Fruit fly (Drosophila melanogaster) whole organism, prepupa: ENCODE data around the gene CG12206.
A peak's percentile ranks its signal among the peaks of the same experiment; 100 is the strongest.

Source experiments
- Blimp-1 ChIP-seq: fragments of 200-800 bp; sonication (Bioruptor generic); optimal IDR thresholded peaks from 3 replicates; lab custom pipeline; 2017; ENCODE audit warnings: missing biosample characterization, missing genetic modification characterization, mild to moderate bottlenecking, moderate library complexity, missing genetic modification reagents
- CG10631 ChIP-seq: fragments of 200-800 bp; sonication (Bioruptor generic); optimal IDR thresholded peaks from 2 replicates; lab custom pipeline; 2016; ENCODE audit warnings: missing biosample characterization, missing genetic modification characterization
- CG11294 ChIP-seq: fragments of 200-800 bp; sonication (Bioruptor generic); IDR thresholded peaks from 2 replicates; pipeline ENCODE4 v1.3.6; 2022; ENCODE audit warnings: missing biosample characterization, missing genetic modification characterization
- CG11902 ChIP-seq: fragments of 200-800 bp; sonication (Bioruptor generic); optimal IDR thresholded peaks from 3 replicates; lab custom pipeline; 2016; ENCODE audit warnings: missing biosample characterization, missing genetic modification characterization
- CG15336 ChIP-seq: fragments of 200-800 bp; sonication (Bioruptor generic); IDR thresholded peaks from 2 replicates; pipeline ENCODE4 v1.3.6; 2022; ENCODE audit warnings: missing biosample characterization, missing genetic modification characterization
- CG1621 ChIP-seq: fragments of 200-800 bp; sonication (Bioruptor generic); optimal IDR thresholded peaks from 3 replicates; lab custom pipeline; 2018; ENCODE audit warnings: missing biosample characterization, mild to moderate bottlenecking, missing genetic modification characterization
- CG3032 ChIP-seq: fragments of 200-800 bp; optimal IDR thresholded peaks from 2 replicates; lab custom pipeline; 2019; ENCODE audit warnings: missing biosample characterization, mild to moderate bottlenecking, missing genetic modification characterization, moderate library complexity
- CG31627 ChIP-seq: fragments of 200-800 bp; sonication (Bioruptor generic); optimal IDR thresholded peaks from 3 replicates; lab custom pipeline; 2016; ENCODE audit warnings: missing biosample characterization, missing genetic modification characterization
- CG32006 ChIP-seq: fragments of 200-800 bp; sonication (Bioruptor generic); optimal IDR thresholded peaks from 3 replicates; lab custom pipeline; 2017; ENCODE audit warnings: missing biosample characterization, mild to moderate bottlenecking, missing genetic modification characterization
- CG34406 ChIP-seq: fragments of 200-800 bp; sonication (Bioruptor generic); optimal IDR thresholded peaks from 3 replicates; lab custom pipeline; 2016; ENCODE audit warnings: missing biosample characterization, missing genetic modification characterization
- CG3919 ChIP-seq: fragments of 200-800 bp; sonication (Bioruptor generic); optimal IDR thresholded peaks from 3 replicates; lab custom pipeline; 2016; ENCODE audit warnings: missing biosample characterization, missing genetic modification characterization
- CG4318 ChIP-seq: fragments of 200-800 bp; sonication (Bioruptor generic); optimal IDR thresholded peaks from 3 replicates; lab custom pipeline; 2017; ENCODE audit warnings: missing biosample characterization, mild to moderate bottlenecking, missing genetic modification characterization
- CG6163 ChIP-seq: fragments of 200-800 bp; sonication (Bioruptor generic); IDR thresholded peaks from 3 replicates; pipeline ENCODE4 v1.3.6; 2022; ENCODE audit warnings: missing biosample characterization, missing genetic modification characterization
- CG6276 ChIP-seq: fragments of 200-800 bp; sonication (Bioruptor generic); optimal IDR thresholded peaks from 2 replicates; lab custom pipeline; 2017; ENCODE audit warnings: missing biosample characterization, mild to moderate bottlenecking, missing genetic modification characterization
- CG6792 ChIP-seq: fragments of 200-800 bp; sonication (Bioruptor generic); optimal IDR thresholded peaks from 3 replicates; lab custom pipeline; 2016; ENCODE audit warnings: missing biosample characterization, missing genetic modification characterization
- CG6808 ChIP-seq: fragments of 200-800 bp; sonication (Bioruptor generic); optimal IDR thresholded peaks from 3 replicates; lab custom pipeline; 2017; ENCODE audit warnings: missing biosample characterization, missing genetic modification characterization, mild to moderate bottlenecking, moderate library complexity, missing genetic modification reagents
- CG6854 ChIP-seq: fragments of 200-800 bp; sonication (Bioruptor generic); optimal IDR thresholded peaks from 2 replicates; lab custom pipeline; 2017; ENCODE audit warnings: missing biosample characterization, mild to moderate bottlenecking, missing genetic modification characterization
- CG8319 ChIP-seq: fragments of 200-800 bp; sonication (Bioruptor generic); optimal IDR thresholded peaks from 3 replicates; lab custom pipeline; 2016; ENCODE audit warnings: missing biosample characterization, missing genetic modification characterization
- CG8632 ChIP-seq: fragments of 200-800 bp; sonication (Bioruptor generic); optimal IDR thresholded peaks from 3 replicates; lab custom pipeline; 2016; ENCODE audit warnings: missing biosample characterization, missing genetic modification characterization
- CG9139 ChIP-seq: fragments of 200-800 bp; sonication (Bioruptor generic); optimal IDR thresholded peaks from 3 replicates; lab custom pipeline; 2017; ENCODE audit warnings: missing biosample characterization, mild to moderate bottlenecking, missing genetic modification characterization
- Eip75B ChIP-seq: fragments of 200-800 bp; sonication (Bioruptor generic); optimal IDR thresholded peaks from 3 replicates; lab custom pipeline; 2016; ENCODE audit warnings: missing biosample characterization, missing genetic modification characterization
- Eip78C ChIP-seq: fragments of 200-800 bp; sonication (Bioruptor generic); peaks from one replicate; lab custom pipeline; 2016; ENCODE audit warnings: missing biosample characterization, missing genetic modification characterization
- Eip93F ChIP-seq: fragments of 200-800 bp; sonication (Bioruptor generic); optimal IDR thresholded peaks from 2 replicates; lab custom pipeline; 2016; ENCODE audit warnings: missing biosample characterization, mild to moderate bottlenecking, missing genetic modification characterization
- Ets96B ChIP-seq: fragments of 200-800 bp; optimal IDR thresholded peaks from 2 replicates; lab custom pipeline; 2019; ENCODE audit warnings: missing biosample characterization, mild to moderate bottlenecking, missing genetic modification characterization, moderate library complexity
- Gug ChIP-seq: fragments of 200-800 bp; sonication (Bioruptor generic); IDR thresholded peaks from 2 replicates; pipeline ENCODE4 v1.3.6; 2022; ENCODE audit warnings: missing biosample characterization, missing genetic modification characterization
- Hr38 ChIP-seq: sonication (Bioruptor generic); optimal IDR thresholded peaks from 2 replicates; lab custom pipeline; 2016; ENCODE audit warnings: missing biosample characterization, missing genetic modification characterization
- Hr39 ChIP-seq: fragments of 200-800 bp; sonication (Bioruptor generic); optimal IDR thresholded peaks from 2 replicates; lab custom pipeline; 2016; ENCODE audit warnings: missing biosample characterization, missing genetic modification characterization
- Hr4 ChIP-seq: fragments of 200-800 bp; sonication (Bioruptor generic); optimal IDR thresholded peaks from 3 replicates; lab custom pipeline; 2016; ENCODE audit warnings: missing biosample characterization, missing genetic modification characterization
- Lpt ChIP-seq: fragments of 200-800 bp; sonication (Bioruptor generic); optimal IDR thresholded peaks from 3 replicates; lab custom pipeline; 2016; ENCODE audit warnings: missing biosample characterization, missing genetic modification characterization
- Met ChIP-seq: fragments of 200-800 bp; sonication (Bioruptor generic); optimal IDR thresholded peaks from 3 replicates; lab custom pipeline; 2016; ENCODE audit warnings: missing biosample characterization, missing genetic modification characterization
- OdsH ChIP-seq: fragments of 200-800 bp; sonication (Bioruptor generic); optimal IDR thresholded peaks from 3 replicates; lab custom pipeline; 2016; ENCODE audit warnings: missing biosample characterization, missing genetic modification characterization
- Smox ChIP-seq: fragments of 200-800 bp; sonication (Bioruptor generic); optimal IDR thresholded peaks from 3 replicates; lab custom pipeline; 2016; ENCODE audit warnings: missing biosample characterization, missing genetic modification characterization
- Sox102F ChIP-seq: fragments of 200-800 bp; sonication (Bioruptor generic); optimal IDR thresholded peaks from 2 replicates; lab custom pipeline; 2016; ENCODE audit warnings: missing biosample characterization, mild to moderate bottlenecking, missing genetic modification characterization
- Sox14 ChIP-seq: fragments of 200-800 bp; sonication (Bioruptor generic); optimal IDR thresholded peaks from 3 replicates; lab custom pipeline; 2016; ENCODE audit warnings: missing biosample characterization, missing genetic modification characterization
- Sox15 ChIP-seq: fragments of 200-800 bp; sonication (Bioruptor generic); optimal IDR thresholded peaks from 3 replicates; lab custom pipeline; 2016; ENCODE audit warnings: missing biosample characterization, missing genetic modification characterization
- achi ChIP-seq: fragments of 200-800 bp; sonication (Bioruptor generic); optimal IDR thresholded peaks from 3 replicates; lab custom pipeline; 2016; ENCODE audit warnings: missing biosample characterization, missing genetic modification characterization
- acj6 ChIP-seq: fragments of 200-800 bp; sonication (Bioruptor generic); optimal IDR thresholded peaks from 3 replicates; lab custom pipeline; 2016; ENCODE audit warnings: missing biosample characterization, missing genetic modification characterization
- cyc ChIP-seq: fragments of 200-800 bp; sonication (Bioruptor generic); optimal IDR thresholded peaks from 3 replicates; lab custom pipeline; 2016; ENCODE audit warnings: missing biosample characterization, missing genetic modification characterization
- dac ChIP-seq: fragments of 200-800 bp; sonication (Bioruptor generic); optimal IDR thresholded peaks from 2 replicates; lab custom pipeline; 2017; ENCODE audit warnings: missing biosample characterization, mild to moderate bottlenecking, missing genetic modification characterization
- dsx ChIP-seq: fragments of 200-800 bp; optimal IDR thresholded peaks from 3 replicates; lab custom pipeline; 2019; ENCODE audit warnings: missing biosample characterization, mild to moderate bottlenecking, missing genetic modification characterization, moderate library complexity; ENCODE audit not compliant: poor library complexity, severe bottlenecking
- eg ChIP-seq: fragments of 200-800 bp; sonication (Bioruptor generic); IDR thresholded peaks from 3 replicates; pipeline ENCODE4 v1.3.6; 2022; ENCODE audit warnings: missing biosample characterization, missing genetic modification characterization
- fd59A ChIP-seq: fragments of 200-800 bp; sonication (Bioruptor generic); optimal IDR thresholded peaks from 2 replicates; lab custom pipeline; 2017; ENCODE audit warnings: missing biosample characterization, mild to moderate bottlenecking, missing genetic modification characterization, missing genetic modification reagents
- fkh ChIP-seq: fragments of 200-800 bp; sonication (Bioruptor generic); optimal IDR thresholded peaks from 3 replicates; lab custom pipeline; 2017; ENCODE audit warnings: missing biosample characterization, mild to moderate bottlenecking, missing genetic modification characterization, moderate library complexity
- lz ChIP-seq: fragments of 200-800 bp; sonication (Bioruptor generic); optimal IDR thresholded peaks from 3 replicates; lab custom pipeline; 2016; ENCODE audit warnings: missing biosample characterization, missing genetic modification characterization
- pdm3 ChIP-seq: fragments of 200-800 bp; sonication (Bioruptor generic); optimal IDR thresholded peaks from 3 replicates; lab custom pipeline; 2016; ENCODE audit warnings: missing biosample characterization, missing genetic modification characterization
- salr ChIP-seq, 2 experiments: fragments of 200-800 bp; sonication (Bioruptor generic); optimal IDR thresholded peaks; 3 replicates each; lab custom pipeline; 2016 to 2018; ENCODE audit warnings: missing biosample characterization in 2 of 2, missing genetic modification characterization in 2 of 2, mild to moderate bottlenecking in 1 of 2
- ss ChIP-seq, 2 experiments: fragments of 200-800 bp; sonication (Bioruptor generic); optimal IDR thresholded peaks; 2 replicates in 1 of 2; 3 replicates in 1 of 2; lab custom pipeline; 2017 to 2018; ENCODE audit warnings: mild to moderate bottlenecking in 2 of 2, missing biosample characterization in 2 of 2, missing genetic modification characterization in 2 of 2, moderate library complexity in 1 of 2
- svp ChIP-seq: fragments of 200-800 bp; sonication (Bioruptor generic); peaks from one replicate; lab custom pipeline; 2016; ENCODE audit warnings: missing biosample characterization, missing genetic modification characterization
- topi ChIP-seq: fragments of 200-800 bp; sonication (Bioruptor generic); optimal IDR thresholded peaks from 3 replicates; lab custom pipeline; 2016; ENCODE audit warnings: missing biosample characterization, missing genetic modification characterization
- vri ChIP-seq: fragments of 200-800 bp; sonication (Bioruptor generic); optimal IDR thresholded peaks from 3 replicates; lab custom pipeline; 2016; ENCODE audit warnings: missing biosample characterization, mild to moderate bottlenecking, missing genetic modification characterization

The CG12206 gene

dm6 chrX:3474476-3475439 is at the start of gene CG12206:
Gene CG12206, minus strand, starts transcription at chrX:3474524.
- peak; percentile 66 for TF ChIP-seq CG15336 (GFP tag; lab: Robert Waterston, UW)
- peak; percentile 22 for TF ChIP-seq Met (GFP tag; lab: Kevin White, UChicago)
- peak; percentile 30 for TF ChIP-seq dac
- TF ChIP-seq CG3919, result peak; percentile 57
- TF ChIP-seq CG11294 (GFP tag; lab: Robert Waterston, UW), result no peak
- peak; percentile 91 for TF ChIP-seq CG9139 (GFP tag; lab: Kevin White, UChicago)
- TF ChIP-seq Sox14, result no peak
- peak; percentile 93 to 96 for TF ChIP-seq ss (GFP tag; optimal IDR thresholded peaks at IDR 0.05; lab: Kevin White, UChicago)
- peak; percentile 84 for TF ChIP-seq CG32006 (GFP tag; lab: Kevin White, UChicago)
- peak; percentile 36 for TF ChIP-seq Hr4
- TF ChIP-seq topi (GFP tag; lab: Kevin White, UChicago), result peak; percentile 34
- peak; percentile 60 for TF ChIP-seq CG6854 (GFP tag; lab: Kevin White, UChicago)
- peak; percentile 42 for TF ChIP-seq CG11902 (GFP tag; lab: Kevin White, UChicago)
- peak; percentile 90 for TF ChIP-seq CG3032 (tag; lab: Kevin White, UChicago)
- TF ChIP-seq Sox15 (GFP tag; lab: Kevin White, UChicago), result peak; percentile 64
- TF ChIP-seq CG8632 (GFP tag; lab: Kevin White, UChicago), result peak; percentile 81
- TF ChIP-seq CG6792 (GFP tag; lab: Kevin White, UChicago), result peak; percentile 63
- peak; percentile 50 for TF ChIP-seq Eip75B
- TF ChIP-seq CG1621 (tag; lab: Kevin White, UChicago), result peak; percentile 82
- TF ChIP-seq CG6808, result peak; percentile 91
- peak; percentile 83 for TF ChIP-seq CG34406 (GFP tag; lab: Kevin White, UChicago)
- TF ChIP-seq CG6276 (GFP tag; lab: Kevin White, UChicago), result peak; percentile 83
- TF ChIP-seq Eip78C (GFP tag; lab: Kevin White, UChicago), result peak; percentile 89
- peak; percentile 88 for TF ChIP-seq Ets96B
- no peak for TF ChIP-seq CG31627 (GFP tag; lab: Kevin White, UChicago)
- TF ChIP-seq CG6163, result peak; percentile 87
- TF ChIP-seq fd59A, result peak; percentile 69
- TF ChIP-seq achi (GFP tag; lab: Kevin White, UChicago), result peak; percentile 71
- TF ChIP-seq CG8319, result peak; percentile 58
- TF ChIP-seq Blimp-1 (GFP tag; lab: Kevin White, UChicago), result peak; percentile 66
- TF ChIP-seq cyc (GFP tag; lab: Kevin White, UChicago), result peak; percentile 8
- peak; percentile 7 for TF ChIP-seq Smox
- TF ChIP-seq OdsH (GFP tag; lab: Kevin White, UChicago), result peak; percentile 54
- TF ChIP-seq acj6 (GFP tag; lab: Kevin White, UChicago), result peak; percentile 57
- no peak for TF ChIP-seq Eip93F (GFP tag; lab: Kevin White, UChicago)
- no peak for TF ChIP-seq Hr39 (GFP tag; lab: Kevin White, UChicago)
- peak; percentile 72 for TF ChIP-seq pdm3 (GFP tag; lab: Kevin White, UChicago)
- TF ChIP-seq fkh (GFP tag; lab: Kevin White, UChicago), result peak; percentile 33
- peak; percentile 59 to 76 for TF ChIP-seq salr (GFP tag; optimal IDR thresholded peaks at IDR 0.05; lab: Kevin White, UChicago)
- TF ChIP-seq CG4318 (GFP tag; lab: Kevin White, UChicago), result peak; percentile 65
- peak; percentile 21 for TF ChIP-seq lz (GFP tag; lab: Kevin White, UChicago)
- TF ChIP-seq Hr38 (GFP tag; lab: Kevin White, UChicago), result no peak
- peak; percentile 99 for TF ChIP-seq dsx
- TF ChIP-seq Gug (GFP tag; lab: Robert Waterston, UW), result peak; percentile 32; the same call in 1 of the 2 replicates
- TF ChIP-seq vri, result peak; percentile 37
- TF ChIP-seq CG10631 (GFP tag; lab: Kevin White, UChicago), result peak; percentile 72
- peak; percentile 72 for TF ChIP-seq svp
- peak; percentile 66 for TF ChIP-seq Lpt (GFP tag; lab: Kevin White, UChicago)
- peak; percentile 25 for TF ChIP-seq Sox102F (GFP tag; lab: Kevin White, UChicago)
- TF ChIP-seq eg (GFP tag; lab: Robert Waterston, UW), result peak; percentile 80
